Fruit fly (Drosophila melanogaster) whole organism, pupa: ENCODE data around the gene Ndfip.
A peak's percentile ranks its signal among the peaks of the same experiment; 100 is the strongest.

ENCODE experiments used
- CG10348 ChIP-seq: fragments of 200-800 bp; sonication (Bioruptor generic); IDR thresholded peaks from 2 replicates; pipeline ENCODE4 v1.3.6; 2022; ENCODE audit warnings: missing biosample characterization, missing genetic modification characterization
- CG12605 ChIP-seq: fragments of 200-800 bp; sonication (Bioruptor generic); IDR thresholded peaks from 2 replicates; pipeline ENCODE4 v1.3.6; 2022; ENCODE audit warnings: missing biosample characterization, missing genetic modification characterization
- CG13204 ChIP-seq: fragments of 200-800 bp; sonication (Bioruptor generic); optimal IDR thresholded peaks from 2 replicates; lab custom pipeline; 2018; ENCODE audit warnings: missing biosample characterization, mild to moderate bottlenecking, missing genetic modification characterization, moderate library complexity
- CG14655 ChIP-seq: fragments of 200-800 bp; sonication (Bioruptor generic); optimal IDR thresholded peaks from 3 replicates; lab custom pipeline; 2017; ENCODE audit warnings: mild to moderate bottlenecking, missing biosample characterization, missing genetic modification reagents, missing genetic modification characterization
- CG15710 ChIP-seq: fragments of 200-800 bp; sonication (Bioruptor generic); optimal IDR thresholded peaks from 2 replicates; lab custom pipeline; 2018; ENCODE audit warnings: missing biosample characterization, mild to moderate bottlenecking, missing genetic modification characterization, moderate library complexity
- CG17806 ChIP-seq: fragments of 200-800 bp; sonication (Bioruptor generic); optimal IDR thresholded peaks from 2 replicates; lab custom pipeline; 2018; ENCODE audit warnings: missing biosample characterization, mild to moderate bottlenecking, missing genetic modification characterization, moderate library complexity
- CG32121 ChIP-seq: fragments of 200-800 bp; sonication (Bioruptor generic); IDR thresholded peaks from 2 replicates; pipeline ENCODE4 v1.3.6; 2022; ENCODE audit warnings: missing biosample characterization, missing genetic modification characterization
- CG34367 ChIP-seq: fragments of 200-800 bp; sonication (Bioruptor generic); optimal IDR thresholded peaks from 2 replicates; lab custom pipeline; 2018; ENCODE audit warnings: missing biosample characterization, mild to moderate bottlenecking, missing genetic modification characterization
- CG4496 ChIP-seq: fragments of 200-800 bp; sonication (Bioruptor generic); IDR thresholded peaks from 3 replicates; pipeline ENCODE4 v1.3.6; 2022; ENCODE audit warnings: missing biosample characterization, missing genetic modification characterization
- CG8159 ChIP-seq: fragments of 200-800 bp; sonication (Bioruptor generic); optimal IDR thresholded peaks from 3 replicates; lab custom pipeline; 2018; ENCODE audit warnings: missing biosample characterization, mild to moderate bottlenecking, missing genetic modification characterization, moderate library complexity
- CG8301 ChIP-seq: fragments of 200-800 bp; sonication (Bioruptor generic); optimal IDR thresholded peaks from 2 replicates; lab custom pipeline; 2018; ENCODE audit warnings: missing biosample characterization, mild to moderate bottlenecking, missing genetic modification characterization
- CG9948 ChIP-seq: fragments of 200-800 bp; sonication (Bioruptor generic); optimal IDR thresholded peaks from 2 replicates; lab custom pipeline; 2018; ENCODE audit warnings: missing biosample characterization, mild to moderate bottlenecking, missing genetic modification characterization, moderate library complexity
- D1 ChIP-seq: fragments of 200-800 bp; sonication (Bioruptor generic); optimal IDR thresholded peaks from 2 replicates; lab custom pipeline; 2018; ENCODE audit warnings: missing biosample characterization, mild to moderate bottlenecking, missing genetic modification characterization, moderate library complexity
- EcR ChIP-seq: fragments of 200-800 bp; sonication (Bioruptor generic); optimal IDR thresholded peaks from 3 replicates; lab custom pipeline; 2019; ENCODE audit warnings: missing biosample characterization, missing genetic modification characterization, mild to moderate bottlenecking, moderate library complexity, missing genetic modification reagents
- Ets98B ChIP-seq: fragments of 200-800 bp; sonication (Bioruptor generic); IDR thresholded peaks from 2 replicates; pipeline ENCODE4 v1.3.6; 2022; ENCODE audit warnings: missing biosample characterization, missing genetic modification characterization
- Pif1A ChIP-seq: fragments of 200-800 bp; sonication (Bioruptor generic); optimal IDR thresholded peaks from 3 replicates; lab custom pipeline; 2016; ENCODE audit warnings: missing biosample characterization, missing genetic modification characterization
- Pif1B ChIP-seq: fragments of 200-800 bp; sonication (Bioruptor generic); optimal IDR thresholded peaks from 3 replicates; lab custom pipeline; 2016; ENCODE audit warnings: missing biosample characterization, missing genetic modification characterization
- Snoo ChIP-seq: fragments of 200-800 bp; sonication (Bioruptor generic); optimal IDR thresholded peaks from 3 replicates; lab custom pipeline; 2017; ENCODE audit warnings: missing biosample characterization, mild to moderate bottlenecking, missing genetic modification characterization, inconsistent platforms
- fd96Ca ChIP-seq: fragments of 200-800 bp; sonication (Bioruptor generic); IDR thresholded peaks from 3 replicates; pipeline ENCODE4 v1.3.6; 2022; ENCODE audit warnings: missing biosample characterization, missing genetic modification characterization
- gl ChIP-seq: fragments of 200-800 bp; sonication (Bioruptor generic); optimal IDR thresholded peaks from 2 replicates; lab custom pipeline; 2018; ENCODE audit warnings: missing biosample characterization, mild to moderate bottlenecking, missing genetic modification characterization
- rn ChIP-seq: fragments of 200-800 bp; sonication (Bioruptor generic); IDR thresholded peaks from 2 replicates; pipeline ENCODE4 v1.3.6; 2022; ENCODE audit warnings: missing biosample characterization, missing genetic modification characterization

The Ndfip gene

dm6 chr3L:17625014-17625413, 29.1 kb downstream of the Ndfip start:
- TF ChIP-seq Pif1A (GFP tag; lab: Kevin White, UChicago) (no peak), CG12605 (GFP tag; lab: Robert Waterston, UW) (no peak), CG13204 (GFP tag; lab: Kevin White, UChicago) (no peak), CG8301 (tag; lab: Kevin White, UChicago) (no peak), CG9948 (tag; lab: Kevin White, UChicago) (no peak), D1 (no peak), CG15710 (tag; lab: Kevin White, UChicago) (no peak), rn (GFP tag; lab: Robert Waterston, UW) (no peak), CG4496 (GFP tag; lab: Robert Waterston, UW) (no peak)

dm6 chr3L:17624208-17624826, 29.8 kb downstream of the Ndfip start:
- TF ChIP-seq Snoo (tag; lab: Kevin White, UChicago) (no peak), EcR (GFP tag; lab: Kevin White, UChicago) (peak; percentile 67)

- no peak for TF ChIP-seq CG9948 (tag; lab: Kevin White, UChicago)
- TF ChIP-seq Pif1B (GFP tag; lab: Kevin White, UChicago), result no peak
- TF ChIP-seq CG12605 (GFP tag; lab: Robert Waterston, UW), result no peak
- TF ChIP-seq CG17806 (tag; lab: Kevin White, UChicago), result no peak
These were observed 31.1 kb downstream of the Ndfip start for dm6 chr3L:17622935-17623334.

- no peak for TF ChIP-seq rn (GFP tag; lab: Robert Waterston, UW)
These were observed 31.8 kb downstream of the Ndfip start for dm6 chr3L:17622081-17622850.

dm6 chr3L:17621451-17621946, 32.6 kb downstream of the Ndfip start, which contains the start of the genes Vps60 and anchor:
Gene Vps60 (minus strand): TSS chr3L:17621625.
Gene anchor (plus strand): TSS chr3L:17621824.
- TF ChIP-seq D1 (no peak), Ets98B (GFP tag; lab: Robert Waterston, UW) (no peak), EcR (GFP tag; lab: Kevin White, UChicago) (peak; percentile 41), CG34367 (tag; lab: Kevin White, UChicago) (no peak), Snoo (tag; lab: Kevin White, UChicago) (peak; percentile 43), CG4496 (GFP tag; lab: Robert Waterston, UW) (no peak; the same call in 2 of the 3 replicates), CG13204 (GFP tag; lab: Kevin White, UChicago) (no peak), fd96Ca (GFP tag; lab: Robert Waterston, UW) (no peak), CG32121 (GFP tag; lab: Robert Waterston, UW) (peak; percentile 10; the same call in 1 of the 2 replicates), CG8301 (tag; lab: Kevin White, UChicago) (no peak), CG17806 (tag; lab: Kevin White, UChicago) (peak; percentile 11), CG9948 (tag; lab: Kevin White, UChicago) (no peak), CG12605 (GFP tag; lab: Robert Waterston, UW) (0 out of 2 replicates have a peak, but pooled peaks have one; percentile 15), CG15710 (tag; lab: Kevin White, UChicago) (peak; percentile 24), CG8159 (tag; lab: Kevin White, UChicago) (peak; percentile 19), Pif1A (GFP tag; lab: Kevin White, UChicago) (no peak), Pif1B (GFP tag; lab: Kevin White, UChicago) (peak; percentile 32), gl (tag; lab: Kevin White, UChicago) (no peak), CG14655 (GFP tag; lab: Kevin White, UChicago) (no peak), rn (GFP tag; lab: Robert Waterston, UW) (no peak), CG10348 (GFP tag; lab: Robert Waterston, UW) (no peak)

- no peak for TF ChIP-seq CG10348 (GFP tag; lab: Robert Waterston, UW)
- peak; percentile 78 for TF ChIP-seq CG32121 (GFP tag; lab: Robert Waterston, UW)
- TF ChIP-seq Ets98B (GFP tag; lab: Robert Waterston, UW), result peak; percentile 85; the same call in 1 of the 2 replicates
- TF ChIP-seq CG8301 (tag; lab: Kevin White, UChicago), result peak; percentile 69
- TF ChIP-seq CG17806 (tag; lab: Kevin White, UChicago), result peak; percentile 46
- peak; percentile 42 for TF ChIP-seq gl (tag; lab: Kevin White, UChicago)
- peak; percentile 87 for TF ChIP-seq EcR (GFP tag; lab: Kevin White, UChicago)
- peak; percentile 59 for TF ChIP-seq D1
- TF ChIP-seq CG14655 (GFP tag; lab: Kevin White, UChicago), result peak; percentile 60
- TF ChIP-seq CG34367 (tag; lab: Kevin White, UChicago), result peak; percentile 28
- TF ChIP-seq CG8159 (tag; lab: Kevin White, UChicago), result peak; percentile 33
- peak; percentile 61 for TF ChIP-seq Snoo (tag; lab: Kevin White, UChicago)
- TF ChIP-seq CG9948 (tag; lab: Kevin White, UChicago), result peak; percentile 36
- peak; percentile 58 for TF ChIP-seq rn (GFP tag; lab: Robert Waterston, UW)
- peak; percentile 53 for TF ChIP-seq CG15710 (tag; lab: Kevin White, UChicago)
- TF ChIP-seq Pif1A (GFP tag; lab: Kevin White, UChicago), result peak; percentile 54
- TF ChIP-seq CG13204 (GFP tag; lab: Kevin White, UChicago), result peak; percentile 87
- peak; percentile 88 for TF ChIP-seq CG4496 (GFP tag; lab: Robert Waterston, UW)
- TF ChIP-seq fd96Ca (GFP tag; lab: Robert Waterston, UW), result no peak; the same call in 2 of the 3 replicates
- peak; percentile 85 for TF ChIP-seq CG12605 (GFP tag; lab: Robert Waterston, UW)
- TF ChIP-seq Pif1B (GFP tag; lab: Kevin White, UChicago), result peak; percentile 72
These were observed 34.8 kb downstream of the Ndfip start, which contains the start of gene Eip74EF for dm6 chr3L:17619209-17619705. Gene Eip74EF (minus strand): TSS chr3L:17619325.
